Fruit fly (Drosophila melanogaster): ENCODE results near the gene Ubr1.

Ubr1 gene

dm6 chrX:16912965-16913755 lies 55.3 kb downstream of the Ubr1 start, which contains the start of gene CG4928 (continued):
- TF ChIP-seq CG13287 (GFP tag; IDR thresholded peaks at IDR 0.05; ENCODE audit: partially characterized antibody), result peak; percentile 11; the same call in 1 of the 2 replicates
- TF ChIP-seq D19B (GFP tag; optimal IDR thresholded peaks at IDR 0.05), result no peak
- TF ChIP-seq eve (GFP tag; optimal IDR thresholded peaks at IDR 0.05), result no peak
- no peak for TF ChIP-seq amos (GFP tag; IDR thresholded peaks at IDR 0.05; ENCODE audit: partially characterized antibody)
- TF ChIP-seq Pdp1 (GFP tag; optimal IDR thresholded peaks at IDR 0.05), result peak in 1 of 2 experiments; percentile 18
- TF ChIP-seq CG12769 (tag; optimal IDR thresholded peaks at IDR 0.05), result peak; percentile 46
- TF ChIP-seq CG3163 (GFP tag; optimal IDR thresholded peaks at IDR 0.05), result peak; percentile 14
- no peak for TF ChIP-seq eyg (GFP tag; optimal IDR thresholded peaks at IDR 0.05)
- peak; percentile 30; the same call in 1 of the 2 replicates for TF ChIP-seq Rfx (GFP tag; IDR thresholded peaks at IDR 0.05)
- no peak for TF ChIP-seq YL-1 (GFP tag; optimal IDR thresholded peaks at IDR 0.05)
- no peak for TF ChIP-seq CG17328 (GFP tag; IDR thresholded peaks at IDR 0.05)
- 0 out of 2 replicates have a peak, but pooled peaks have one; percentile 19 for TF ChIP-seq Awh (GFP tag; IDR thresholded peaks at IDR 0.05)
- 0 out of 2 replicates have a peak, but pooled peaks have one; percentile 29 for TF ChIP-seq CG9932 (GFP tag; IDR thresholded peaks at IDR 0.05)
- TF ChIP-seq Dbx (GFP tag; IDR thresholded peaks at IDR 0.05), result no peak
- peak; percentile 0 for TF ChIP-seq nom (GFP tag; optimal IDR thresholded peaks at IDR 0.05)
- peak; percentile 89 for TF ChIP-seq Adf1 (GFP tag; IDR thresholded peaks at IDR 0.05)
- TF ChIP-seq grn (GFP tag; optimal IDR thresholded peaks at IDR 0.05), result peak; percentile 45
- TF ChIP-seq chinmo (GFP tag; IDR thresholded peaks at IDR 0.05; ENCODE audit: partially characterized antibody), result peak; percentile 94; the same call in 3 of the 4 replicates
- TF ChIP-seq Aef1 (GFP tag; IDR thresholded peaks at IDR 0.05), result 0 out of 3 replicates have a peak, but pooled peaks have one; percentile 18
- TF ChIP-seq CG13894 (tag; optimal IDR thresholded peaks at IDR 0.05), result peak; percentile 46
- 0 out of 2 replicates have a peak, but pooled peaks have one; percentile 20 for TF ChIP-seq klu (GFP tag; IDR thresholded peaks at IDR 0.05)
- no peak for TF ChIP-seq bsh (GFP tag; optimal IDR thresholded peaks at IDR 0.05)
- TF ChIP-seq CG7745 (tag; optimal IDR thresholded peaks at IDR 0.05), result no peak
- TF ChIP-seq row (GFP tag; IDR thresholded peaks at IDR 0.05), result 0 out of 3 replicates have a peak, but pooled peaks have one; percentile 32
- peak; percentile 38 to 73 for TF ChIP-seq Trl (optimal IDR thresholded peaks at IDR 0.05)
- no peak for TF ChIP-seq Trl (GFP tag; optimal IDR thresholded peaks at IDR 0.05)
- no peak for TF ChIP-seq CG4424 (GFP tag; optimal IDR thresholded peaks at IDR 0.05)
- TF ChIP-seq CG18011 (GFP tag; optimal IDR thresholded peaks at IDR 0.05), result no peak
- TF ChIP-seq vnd (GFP tag; IDR thresholded peaks at IDR 0.05; ENCODE audit: partially characterized antibody), result no peak
- TF ChIP-seq Doc3 (GFP tag; IDR thresholded peaks at IDR 0.05; ENCODE audit: partially characterized antibody), result no peak
- peak; percentile 45; the same call in 1 of the 2 replicates for TF ChIP-seq slbo (GFP tag; IDR thresholded peaks at IDR 0.05)
- 0 out of 3 replicates have a peak, but pooled peaks have one; percentile 22 for TF ChIP-seq so (GFP tag; IDR thresholded peaks at IDR 0.05)

dm6 chrX:16911962-16912361 lies 56.5 kb downstream of the Ubr1 start:
- no peak for TF ChIP-seq ftz-f1 (GFP tag; optimal IDR thresholded peaks at IDR 0.05)
- 0 out of 4 replicates have a peak, but pooled peaks have one; percentile 37 for TF ChIP-seq chinmo (GFP tag; IDR thresholded peaks at IDR 0.05; ENCODE audit: partially characterized antibody)
- TF ChIP-seq CG2875 (GFP tag; optimal IDR thresholded peaks at IDR 0.05), result no peak
- no peak for TF ChIP-seq nerfin-1 (tag; optimal IDR thresholded peaks at IDR 0.05)
- TF ChIP-seq run (tag; optimal IDR thresholded peaks at IDR 0.05), result no peak
- peak; percentile 60 for TF ChIP-seq Nf-YB (GFP tag; optimal IDR thresholded peaks at IDR 0.05)
- TF ChIP-seq CG8924 (tag; optimal IDR thresholded peaks at IDR 0.05), result no peak
- no peak for TF ChIP-seq usp (GFP tag; optimal IDR thresholded peaks at IDR 0.05)
- TF ChIP-seq wor (GFP tag; IDR thresholded peaks at IDR 0.05), result no peak
- no peak for TF ChIP-seq stwl (tag; optimal IDR thresholded peaks at IDR 0.05)
- TF ChIP-seq CG7745 (tag; optimal IDR thresholded peaks at IDR 0.05), result no peak
- no peak for TF ChIP-seq pfk (GFP tag; optimal IDR thresholded peaks at IDR 0.05)
- TF ChIP-seq Six4 (GFP tag; optimal IDR thresholded peaks at IDR 0.05), result no peak
- TF ChIP-seq CG11695 (GFP tag; IDR thresholded peaks at IDR 0.05), result no peak
- no peak for TF ChIP-seq CG7928 (GFP tag; optimal IDR thresholded peaks at IDR 0.05)
- TF ChIP-seq lab (GFP tag; optimal IDR thresholded peaks at IDR 0.05), result no peak

Measured in whole organism, embryonic.